Fruit fly (Drosophila melanogaster): ENCODE measurements around the gene CG31698.

DNA sequence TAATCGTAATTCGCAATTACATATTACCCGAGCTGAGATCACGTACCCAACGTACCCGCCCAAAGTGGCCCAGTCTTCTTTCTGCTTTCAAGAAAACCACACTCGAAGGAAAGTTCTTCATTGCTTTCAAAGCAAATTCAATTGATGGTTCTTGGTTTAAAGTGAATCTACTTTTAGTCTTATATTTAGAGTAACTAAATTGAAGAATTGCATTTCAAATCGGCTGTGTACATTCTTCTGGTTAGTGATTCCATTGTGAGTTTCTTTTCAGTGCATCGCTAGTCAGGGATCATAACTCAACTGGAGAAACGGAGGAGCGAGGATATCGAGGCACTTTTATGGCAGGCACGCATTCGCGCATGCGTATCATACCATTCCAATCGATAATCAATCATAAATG is 22.0 kb downstream of the CG31698 start:
- TF ChIP-seq CG32121 (GFP tag; IDR thresholded peaks at IDR 0.05) = no peak
- TF ChIP-seq EcR (GFP tag; optimal IDR thresholded peaks at IDR 0.05) = no peak
- peak; percentile 19 for TF ChIP-seq Pif1B (GFP tag; optimal IDR thresholded peaks at IDR 0.05)
- TF ChIP-seq Snoo (tag; optimal IDR thresholded peaks at IDR 0.05) = no peak

Measured in whole organism, pupa.